Fruit fly (Drosophila melanogaster) whole organism, wandering third instar larva: ENCODE data around the gene CG6470.

Source experiments
- Abd-B ChIP-seq: fragments of >200 bp; optimal IDR thresholded peaks from 2 replicates; lab custom pipeline; 2017; ENCODE audit warnings: missing biosample characterization, missing genetic modification characterization
- CG32264 ChIP-seq: fragments of 200-800 bp; sonication (Bioruptor generic); optimal IDR thresholded peaks from 2 replicates; lab custom pipeline; 2016; ENCODE audit warnings: missing biosample characterization, missing genetic modification characterization
- CG9705 ChIP-seq: fragments of 200-800 bp; sonication (Bioruptor generic); optimal IDR thresholded peaks from 2 replicates; lab custom pipeline; 2018; ENCODE audit warnings: missing biosample characterization, mild to moderate bottlenecking, missing genetic modification characterization
- CrebA ChIP-seq: fragments of 200-800 bp; sonication (Bioruptor generic); optimal IDR thresholded peaks from 2 replicates; lab custom pipeline; 2016; ENCODE audit warnings: missing biosample characterization, mild to moderate bottlenecking, missing genetic modification characterization, borderline replicate concordance
- Dfd ChIP-seq: fragments of >200 bp; optimal IDR thresholded peaks from 2 replicates; lab custom pipeline; 2017; ENCODE audit warnings: missing biosample characterization, missing genetic modification characterization
- Dif ChIP-seq: fragments of 200-275, 200-300 bp; sonication (Bioruptor generic); optimal IDR thresholded peaks from 2 replicates; lab custom pipeline; 2018; ENCODE audit warnings: missing biosample characterization, missing genetic modification characterization; ENCODE audit not compliant: partially characterized antibody
- GATAd ChIP-seq: sonication (Bioruptor generic); optimal IDR thresholded peaks from 2 replicates; lab custom pipeline; 2016; ENCODE audit warnings: missing biosample characterization, missing genetic modification characterization
- HLH106 ChIP-seq: fragments of 200-800 bp; optimal IDR thresholded peaks from 3 replicates; lab custom pipeline; 2019; ENCODE audit warnings: missing biosample characterization, mild to moderate bottlenecking, missing genetic modification characterization, moderate library complexity
- Hnf4 ChIP-seq: fragments of 200-800 bp; sonication (Bioruptor generic); optimal IDR thresholded peaks from 2 replicates; lab custom pipeline; 2016; ENCODE audit warnings: missing biosample characterization, mild to moderate bottlenecking, missing genetic modification characterization
- Hr78 ChIP-seq: fragments of >200 bp; optimal IDR thresholded peaks from 2 replicates; lab custom pipeline; 2017; ENCODE audit warnings: missing biosample characterization, missing genetic modification characterization
- Hr83 ChIP-seq: fragments of 200-300 bp; sonication (Bioruptor generic); optimal IDR thresholded peaks from 2 replicates; lab custom pipeline; 2016; ENCODE audit warnings: missing biosample characterization, mild to moderate bottlenecking, missing genetic modification characterization, moderate library complexity; ENCODE audit not compliant: poor library complexity, severe bottlenecking
- Jra ChIP-seq: sonication (Bioruptor generic); optimal IDR thresholded peaks from 2 replicates; lab custom pipeline; 2016; ENCODE audit warnings: missing biosample characterization, missing genetic modification characterization
- Mio ChIP-seq: sonication (Bioruptor generic); optimal IDR thresholded peaks from 2 replicates; lab custom pipeline; 2016; ENCODE audit warnings: missing biosample characterization, missing genetic modification characterization
- Myc ChIP-seq: fragments of >200 bp; optimal IDR thresholded peaks from 2 replicates; lab custom pipeline; 2017
- N ChIP-seq: fragments of >200 bp; optimal IDR thresholded peaks from 2 replicates; lab custom pipeline; 2018; ENCODE audit warnings: missing biosample characterization, missing external identifiers, missing genetic modification characterization
- OdsH ChIP-seq: fragments of 200-800 bp; sonication (Bioruptor generic); optimal IDR thresholded peaks from 2 replicates; lab custom pipeline; 2016; ENCODE audit warnings: missing biosample characterization, mild to moderate bottlenecking, missing genetic modification characterization
- Rel ChIP-seq, 2 experiments: fragments of 200-800 bp; sonication (Bioruptor generic) in 1 of 2; optimal IDR thresholded peaks; 2 replicates in 1 of 2; 3 replicates in 1 of 2; lab custom pipeline; 2016 to 2019; ENCODE audit warnings: mild to moderate bottlenecking in 2 of 2, missing biosample characterization in 2 of 2, missing genetic modification characterization in 2 of 2, moderate library complexity in 1 of 2
- Sp1 ChIP-seq: fragments of 200-800 bp; sonication (Bioruptor generic); optimal IDR thresholded peaks from 3 replicates; lab custom pipeline; 2019; ENCODE audit warnings: missing biosample characterization, mild to moderate bottlenecking, missing genetic modification characterization, moderate library complexity
- Vsx2 ChIP-seq: fragments of 200-300, 225-300 bp; sonication (Bioruptor generic); optimal IDR thresholded peaks from 2 replicates; lab custom pipeline; 2018; ENCODE audit warnings: missing biosample characterization, missing genetic modification characterization; ENCODE audit not compliant: partially characterized antibody
- br ChIP-seq: fragments of 200-800 bp; sonication (Bioruptor generic); optimal IDR thresholded peaks from 2 replicates; lab custom pipeline; 2016; ENCODE audit warnings: missing biosample characterization, missing genetic modification characterization
- brk ChIP-seq: fragments of 200-800 bp; sonication (Bioruptor generic); optimal IDR thresholded peaks from 2 replicates; lab custom pipeline; 2016; ENCODE audit warnings: missing biosample characterization, mild to moderate bottlenecking, missing genetic modification characterization
- dl ChIP-seq, 2 experiments: fragments of 175-275, 200-275 bp in 1 of 2; fragments of 200-275 bp in 1 of 2; sonication (Bioruptor generic); optimal IDR thresholded peaks; lab custom pipeline; 2018; ENCODE audit warnings: mild to moderate bottlenecking in 2 of 2, missing biosample characterization in 2 of 2, missing genetic modification characterization in 2 of 2, moderate library complexity in 2 of 2; ENCODE audit not compliant: partially characterized antibody in 2 of 2, insufficient read depth in 1 of 2
- dmrt93B ChIP-seq: fragments of 200-800 bp; sonication (Bioruptor generic); optimal IDR thresholded peaks from 2 replicates; lab custom pipeline; 2018; ENCODE audit warnings: missing biosample characterization, mild to moderate bottlenecking, missing genetic modification characterization
- dsf ChIP-seq: sonication (Bioruptor generic); optimal IDR thresholded peaks from 2 replicates; lab custom pipeline; 2016; ENCODE audit warnings: missing biosample characterization, missing genetic modification characterization, borderline replicate concordance
- ey ChIP-seq: fragments of 200-800 bp; sonication (Bioruptor generic); optimal IDR thresholded peaks from 2 replicates; lab custom pipeline; 2016; ENCODE audit warnings: missing biosample characterization, missing genetic modification characterization
- foxo ChIP-seq, 2 experiments: fragments of 200-800 bp; sonication (Bioruptor generic); optimal IDR thresholded peaks; 2 replicates in 1 of 2; 3 replicates in 1 of 2; lab custom pipeline; 2016 to 2017; ENCODE audit warnings: missing biosample characterization in 2 of 2, missing genetic modification characterization in 2 of 2
- fru ChIP-seq: fragments of 200-800 bp; sonication (Bioruptor generic); optimal IDR thresholded peaks from 3 replicates; lab custom pipeline; 2016; ENCODE audit warnings: missing biosample characterization, mild to moderate bottlenecking, missing genetic modification characterization
- h ChIP-seq: fragments of 200-800 bp; sonication (Bioruptor generic); optimal IDR thresholded peaks from 3 replicates; lab custom pipeline; 2016; ENCODE audit warnings: missing biosample characterization, mild to moderate bottlenecking, missing genetic modification characterization
- jim ChIP-seq: fragments of 175-275, 200-325 bp; sonication (Bioruptor generic); optimal IDR thresholded peaks from 2 replicates; lab custom pipeline; 2016; ENCODE audit warnings: missing biosample characterization, mild to moderate bottlenecking, missing genetic modification characterization
- lola ChIP-seq: fragments of >200 bp; optimal IDR thresholded peaks from 2 replicates; lab custom pipeline; 2017; ENCODE audit warnings: missing biosample characterization, missing genetic modification characterization
- pan ChIP-seq: fragments of >200 bp; optimal IDR thresholded peaks from 2 replicates; lab custom pipeline; 2017
- psq ChIP-seq: fragments of 200-800 bp; sonication (Bioruptor generic); optimal IDR thresholded peaks from 3 replicates; lab custom pipeline; 2017; ENCODE audit warnings: missing biosample characterization, mild to moderate bottlenecking, missing genetic modification characterization, moderate library complexity
- rgr ChIP-seq: fragments of 200-800 bp; sonication (Bioruptor generic); optimal IDR thresholded peaks from 3 replicates; lab custom pipeline; 2016; ENCODE audit warnings: missing biosample characterization, mild to moderate bottlenecking, missing genetic modification characterization
- sage ChIP-seq: fragments of 200-800 bp; sonication (Bioruptor generic); optimal IDR thresholded peaks from 2 replicates; lab custom pipeline; 2016; ENCODE audit warnings: missing biosample characterization, mild to moderate bottlenecking, missing genetic modification characterization
- sv ChIP-seq: fragments of 200-800 bp; sonication (Bioruptor generic); optimal IDR thresholded peaks from 3 replicates; lab custom pipeline; 2016; ENCODE audit warnings: missing biosample characterization, missing genetic modification characterization
- tai ChIP-seq: sonication (Bioruptor generic); optimal IDR thresholded peaks from 2 replicates; lab custom pipeline; 2016; ENCODE audit warnings: missing biosample characterization, missing genetic modification characterization
- usp ChIP-seq: fragments of >200 bp; optimal IDR thresholded peaks from 2 replicates; lab custom pipeline; 2017; ENCODE audit warnings: missing biosample characterization, missing genetic modification characterization
- woc ChIP-seq: sonication (Bioruptor generic); optimal IDR thresholded peaks from 2 replicates; lab custom pipeline; 2016; ENCODE audit warnings: missing biosample characterization, mild to moderate bottlenecking, missing genetic modification characterization

CG6470 gene

dm6 chrX:18552451-18552850 lies 37.8 kb upstream of the CG6470 start:
- TF ChIP-seq Dif = no peak
- TF ChIP-seq Dfd (GFP tag; lab: Kevin White, UChicago) = no peak
- no peak for TF ChIP-seq Rel (GFP tag; optimal IDR thresholded peaks at IDR 0.05; lab: Kevin White, UChicago)
- no peak for TF ChIP-seq Rel (tag; optimal IDR thresholded peaks at IDR 0.05; lab: Kevin White, UChicago)
- no peak for TF ChIP-seq CrebA (GFP tag; lab: Kevin White, UChicago)
- TF ChIP-seq pan (lab: Kevin White, UChicago) = no peak
- TF ChIP-seq N (GFP tag; lab: Kevin White, UChicago) = no peak
- TF ChIP-seq rgr (GFP tag; lab: Kevin White, UChicago) = peak; percentile 48
- no peak for TF ChIP-seq Vsx2 (GFP tag; lab: Kevin White, UChicago)
- no peak for TF ChIP-seq dsf (GFP tag; lab: Kevin White, UChicago)
- TF ChIP-seq ey (GFP tag; lab: Kevin White, UChicago) = peak; percentile 55
- no peak for TF ChIP-seq Myc (lab: Kevin White, UChicago)
- no peak for TF ChIP-seq Mio (GFP tag; lab: Kevin White, UChicago)
- peak; percentile 64 for TF ChIP-seq psq (GFP tag; lab: Kevin White, UChicago)
- no peak for TF ChIP-seq Abd-B (GFP tag; lab: Kevin White, UChicago)
- TF ChIP-seq sv (GFP tag; lab: Kevin White, UChicago) = no peak
- peak; percentile 73 for TF ChIP-seq Sp1 (GFP tag; lab: Kevin White, UChicago)
- peak; percentile 1 for TF ChIP-seq CG32264 (GFP tag; lab: Kevin White, UChicago)
- TF ChIP-seq h (GFP tag; lab: Kevin White, UChicago) = peak; percentile 62
- peak; percentile 80 for TF ChIP-seq fru
- no peak for TF ChIP-seq tai (GFP tag; lab: Kevin White, UChicago)
- no peak for TF ChIP-seq usp (GFP tag; lab: Kevin White, UChicago)
- TF ChIP-seq brk = no peak
- TF ChIP-seq CG9705 = peak; percentile 28
- no peak for TF ChIP-seq Hr78
- TF ChIP-seq dl (GFP tag; optimal IDR thresholded peaks at IDR 0.05; lab: Kevin White, UChicago; ENCODE audit: insufficient read depth in 1 of 2, partially characterized antibody in 2 of 2) = no peak
- TF ChIP-seq GATAd (GFP tag; lab: Kevin White, UChicago) = no peak
- no peak for TF ChIP-seq Hr83 (GFP tag; lab: Kevin White, UChicago)
- TF ChIP-seq Hnf4 (GFP tag; lab: Kevin White, UChicago) = peak; percentile 23
- TF ChIP-seq jim (GFP tag; lab: Kevin White, UChicago) = no peak
- TF ChIP-seq woc = peak; percentile 38
- no peak for TF ChIP-seq lola (GFP tag; lab: Kevin White, UChicago)
- peak; percentile 16 for TF ChIP-seq Jra
- peak; percentile 72 for TF ChIP-seq HLH106 (tag; lab: Kevin White, UChicago)
- peak; percentile 71 for TF ChIP-seq br (GFP tag; lab: Kevin White, UChicago)
- peak; percentile 23 for TF ChIP-seq OdsH (GFP tag; lab: Kevin White, UChicago)
- peak; percentile 65 for TF ChIP-seq dmrt93B (GFP tag; lab: Kevin White, UChicago)
- TF ChIP-seq sage (GFP tag; lab: Kevin White, UChicago) = peak; percentile 27
- peak in 1 of 2 experiments; percentile 57 for TF ChIP-seq foxo (GFP tag; optimal IDR thresholded peaks at IDR 0.05; lab: Kevin White, UChicago)

dm6 chrX:18550726-18551125 lies 36.1 kb upstream of the CG6470 start:
- TF ChIP-seq dl (GFP tag; optimal IDR thresholded peaks at IDR 0.05; lab: Kevin White, UChicago; ENCODE audit: insufficient read depth in 1 of 2, partially characterized antibody in 2 of 2) = no peak
- no peak for TF ChIP-seq Jra
- no peak for TF ChIP-seq Vsx2 (GFP tag; lab: Kevin White, UChicago)
- no peak for TF ChIP-seq Mio (GFP tag; lab: Kevin White, UChicago)
- TF ChIP-seq CG32264 (GFP tag; lab: Kevin White, UChicago) = no peak
- TF ChIP-seq psq (GFP tag; lab: Kevin White, UChicago) = no peak
- TF ChIP-seq N (GFP tag; lab: Kevin White, UChicago) = no peak
- no peak for TF ChIP-seq HLH106 (tag; lab: Kevin White, UChicago)
